Worm (Caenorhabditis elegans): ENCODE data around the gene popl-7.

Gene popl-7

ce11 chrIV:13395255-13395654 is 24.8 kb downstream of the popl-7 start (continued):
- no peak for TF ChIP-seq hlh-13 (GFP tag; optimal IDR thresholded peaks at IDR 0.05)
- TF ChIP-seq eyg-1 (tag; optimal IDR thresholded peaks at IDR 0.05) = no peak
- TF ChIP-seq pqm-1 (tag; optimal IDR thresholded peaks at IDR 0.05) = peak; percentile 63
- no peak for TF ChIP-seq ama-1 (optimal IDR thresholded peaks at IDR 0.05)

ce11 chrIV:13396375-13396774 is 25.9 kb downstream of the popl-7 start:
- TF ChIP-seq sox-4 (tag; optimal IDR thresholded peaks at IDR 0.05) (no peak), elt-2 (tag; optimal IDR thresholded peaks at IDR 0.05) (peak; percentile 78)

DNA sequence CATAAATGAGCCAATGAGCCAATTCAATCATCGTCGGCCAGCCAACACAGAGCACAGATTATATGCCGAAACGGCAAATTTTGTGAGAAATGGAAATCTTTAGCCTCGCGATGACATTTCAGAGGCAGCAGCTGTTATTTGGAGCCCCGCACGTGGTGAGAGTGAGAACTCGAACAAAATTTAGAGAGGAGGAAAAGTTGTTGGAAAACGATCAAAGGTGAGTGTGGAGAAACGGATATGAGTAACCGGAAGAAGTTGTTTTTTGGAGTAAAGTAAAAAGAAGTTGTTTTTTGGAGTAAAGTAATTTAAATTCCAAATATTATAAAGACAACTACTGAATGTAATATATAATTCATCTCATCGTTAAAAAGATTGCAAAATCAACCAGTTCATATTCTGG is 28.2 kb downstream of the popl-7 start, which contains the start of gene Y62E10A.13:
TSS of gene Y62E10A.13 (minus strand) at position 326 of the 400 bp plus-strand sequence.
- TF ChIP-seq K02D7.2 (tag; optimal IDR thresholded peaks at IDR 0.05) (no peak), madf-2 (tag; optimal IDR thresholded peaks at IDR 0.05) (no peak), ceh-48 (tag; optimal IDR thresholded peaks at IDR 0.05) (no peak), ceh-18 (tag; optimal IDR thresholded peaks at IDR 0.05) (no peak), ceh-30 (tag; optimal IDR thresholded peaks at IDR 0.05) (no peak), ceh-22 (tag; optimal IDR thresholded peaks at IDR 0.05) (no peak), tbx-7 (tag; optimal IDR thresholded peaks at IDR 0.05) (no peak), hlh-13 (GFP tag; optimal IDR thresholded peaks at IDR 0.05) (no peak), tbx-2 (tag; optimal IDR thresholded peaks at IDR 0.05) (no peak), ahr-1 (tag; optimal IDR thresholded peaks at IDR 0.05) (no peak), fax-1 (tag; optimal IDR thresholded peaks at IDR 0.05) (no peak), hlh-6 (tag; optimal IDR thresholded peaks at IDR 0.05) (no peak), ceh-9 (tag; optimal IDR thresholded peaks at IDR 0.05) (no peak), C08G9.2 (tag; optimal IDR thresholded peaks at IDR 0.05) (no peak), F13H6.1 (tag; optimal IDR thresholded peaks at IDR 0.05) (no peak)

DNA sequence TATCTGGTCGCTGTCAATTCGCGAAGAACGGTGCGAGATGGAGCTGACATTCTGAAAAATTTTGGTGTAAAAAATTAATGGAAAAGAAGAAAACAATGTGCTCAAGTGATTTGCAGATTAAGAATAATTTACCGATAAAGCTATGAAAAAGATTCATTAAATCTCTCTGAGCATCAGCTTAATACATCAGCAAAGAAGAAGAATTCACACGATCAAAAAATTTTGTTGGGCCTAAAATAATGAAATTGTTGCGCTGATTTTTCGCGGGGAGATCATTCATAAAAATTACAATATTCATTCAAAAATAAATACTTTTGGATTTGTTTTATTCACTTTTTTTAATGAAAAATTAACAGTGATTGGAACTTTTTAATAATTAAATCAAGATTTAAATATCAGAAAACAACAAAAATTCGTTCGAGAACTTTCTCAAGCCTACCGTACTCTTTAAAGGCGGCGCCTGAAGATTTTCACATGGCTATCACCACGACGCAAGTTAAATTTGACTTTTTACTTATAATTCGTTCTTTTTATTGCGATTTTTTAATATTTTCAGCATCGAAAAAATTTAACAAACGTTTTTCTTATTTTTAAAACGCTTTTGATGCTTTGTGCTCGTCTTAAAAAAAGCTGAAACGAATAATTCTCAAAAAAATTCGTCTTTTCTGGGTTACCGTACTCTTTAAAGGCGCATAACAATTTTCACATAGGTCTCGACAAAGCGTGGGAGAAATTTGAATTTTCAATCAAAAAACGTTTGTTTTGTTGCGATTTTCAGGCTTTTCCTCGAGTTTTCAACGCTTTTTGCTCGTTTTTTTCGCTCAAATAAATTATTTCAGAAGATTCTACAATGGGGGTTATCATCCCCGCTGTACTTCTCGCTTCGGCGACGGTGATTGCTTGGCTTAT is 30.2 kb downstream of the popl-7 start, which contains the start of the genes memi-2 and cyp-31A5:
TSS of gene memi-2 (minus strand) at position 51 of the 909 bp plus-strand sequence.
TSS of gene cyp-31A5 (plus strand) at position 834 of the 909 bp plus-strand sequence.
- TF ChIP-seq pax-1 (tag; optimal IDR thresholded peaks at IDR 0.05) (no peak), nhr-232 (tag; optimal IDR thresholded peaks at IDR 0.05) (no peak), ets-4 (tag; optimal IDR thresholded peaks at IDR 0.05) (no peak), elt-4 (tag; optimal IDR thresholded peaks at IDR 0.05) (no peak), ceh-30 (tag; optimal IDR thresholded peaks at IDR 0.05) (no peak), fkh-10 (GFP tag; optimal IDR thresholded peaks at IDR 0.05) (no peak), pha-4 (tag; optimal IDR thresholded peaks at IDR 0.05) (no peak), lim-6 (tag; optimal IDR thresholded peaks at IDR 0.05) (no peak), C08G9.2 (tag; optimal IDR thresholded peaks at IDR 0.05) (no peak), pat-9 (tag; optimal IDR thresholded peaks at IDR 0.05) (no peak), hlh-13 (GFP tag; optimal IDR thresholded peaks at IDR 0.05) (no peak), ceh-24 (tag; optimal IDR thresholded peaks at IDR 0.05) (no peak), pha-2 (tag; optimal IDR thresholded peaks at IDR 0.05) (no peak), elt-2 (tag; optimal IDR thresholded peaks at IDR 0.05) (no peak), nfya-1 (tag; optimal IDR thresholded peaks at IDR 0.05) (no peak), F13H6.1 (tag; optimal IDR thresholded peaks at IDR 0.05) (no peak), ceh-19 (GFP tag; optimal IDR thresholded peaks at IDR 0.05) (no peak), unc-55 (GFP tag; optimal IDR thresholded peaks at IDR 0.05) (no peak)

DNA sequence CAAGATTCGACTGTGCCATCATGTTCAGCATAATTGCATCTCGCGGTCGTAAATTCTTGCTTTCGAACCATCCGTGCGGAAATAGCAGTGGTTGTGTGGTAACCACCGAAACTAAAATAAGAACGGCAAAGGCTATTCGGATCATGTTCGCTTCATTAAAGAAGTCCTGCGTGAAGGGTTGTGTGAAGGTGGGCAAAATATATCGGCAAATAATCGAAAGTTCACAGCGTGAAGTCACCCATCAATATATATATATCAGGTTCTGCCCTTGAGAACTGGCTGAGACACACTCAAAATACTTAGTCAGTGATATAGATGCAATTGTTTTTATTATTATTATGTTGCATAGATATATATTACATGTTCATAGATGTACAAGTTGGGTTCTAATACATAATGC is 37.5 kb downstream of the popl-7 start, which contains the start of gene Y62E10A.19:
TSS of gene Y62E10A.19 (minus strand) at position 289 of the 400 bp plus-strand sequence.
- TF ChIP-seq hlh-8 (tag; optimal IDR thresholded peaks at IDR 0.05) (no peak), hlh-13 (GFP tag; optimal IDR thresholded peaks at IDR 0.05) (no peak), hlh-15 (tag; optimal IDR thresholded peaks at IDR 0.05) (no peak), ceh-18 (tag; optimal IDR thresholded peaks at IDR 0.05) (no peak)
